Fruit fly (Drosophila melanogaster) ovary, adult (tissue): ENCODE measurements around the gene Mcm6.

Experiments
- CG17801 ChIP-seq: fragments of 200-800 bp; optimal IDR thresholded peaks from 2 replicates; lab custom pipeline; 2019; ENCODE audit warnings: missing biosample characterization, mild to moderate bottlenecking, missing genetic modification characterization, moderate library complexity; ENCODE audit not compliant: partially characterized antibody

Gene Mcm6

DNA sequence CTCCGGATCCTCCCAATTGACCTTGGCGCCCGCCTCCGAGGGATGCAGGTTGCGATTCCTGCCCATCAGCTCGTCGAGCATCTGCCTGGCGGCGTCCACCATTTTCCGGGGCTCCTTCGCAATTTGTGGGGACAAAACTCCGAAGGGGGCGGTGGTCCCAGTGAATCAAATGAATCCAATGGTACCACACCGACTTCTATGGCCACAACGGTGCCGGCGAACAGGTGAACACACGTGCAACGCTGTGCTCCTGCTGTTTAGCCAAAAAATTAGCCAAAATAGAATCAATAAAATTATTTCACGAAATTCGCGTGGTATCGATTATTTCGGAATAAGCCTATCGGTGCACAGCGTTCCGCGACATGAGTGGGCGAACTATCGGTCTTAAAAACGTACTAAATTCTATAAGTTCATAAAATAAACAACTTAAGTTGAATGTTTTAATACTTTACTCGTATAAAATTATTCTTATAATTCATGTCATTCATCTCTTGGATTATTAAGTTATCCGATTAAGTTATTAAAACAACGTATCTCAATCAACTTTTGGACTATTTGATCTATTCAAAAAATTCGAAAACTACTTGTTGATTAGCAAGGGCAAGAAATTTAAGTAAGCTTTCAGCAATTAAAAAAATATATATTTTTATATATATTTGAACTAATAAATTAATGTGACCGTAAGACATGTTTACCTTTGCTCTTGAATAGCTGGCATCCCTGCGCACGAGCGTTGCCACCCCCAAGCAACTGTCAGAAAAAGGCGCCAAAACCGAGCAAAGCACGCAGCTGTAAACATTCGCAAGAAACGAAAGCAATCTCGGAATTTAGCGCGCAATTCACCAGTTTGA is at the start of gene Mcm6, which contains the start of gene CG3198:
Gene Mcm6 (plus strand): TSS at position 751 of the 851 bp plus-strand sequence.
Gene CG3198 (minus strand): TSS at position 337 of the 851 bp plus-strand sequence.
- TF ChIP-seq CG17801 (GFP tag; lab: Kevin White, UChicago): no peak

DNA sequence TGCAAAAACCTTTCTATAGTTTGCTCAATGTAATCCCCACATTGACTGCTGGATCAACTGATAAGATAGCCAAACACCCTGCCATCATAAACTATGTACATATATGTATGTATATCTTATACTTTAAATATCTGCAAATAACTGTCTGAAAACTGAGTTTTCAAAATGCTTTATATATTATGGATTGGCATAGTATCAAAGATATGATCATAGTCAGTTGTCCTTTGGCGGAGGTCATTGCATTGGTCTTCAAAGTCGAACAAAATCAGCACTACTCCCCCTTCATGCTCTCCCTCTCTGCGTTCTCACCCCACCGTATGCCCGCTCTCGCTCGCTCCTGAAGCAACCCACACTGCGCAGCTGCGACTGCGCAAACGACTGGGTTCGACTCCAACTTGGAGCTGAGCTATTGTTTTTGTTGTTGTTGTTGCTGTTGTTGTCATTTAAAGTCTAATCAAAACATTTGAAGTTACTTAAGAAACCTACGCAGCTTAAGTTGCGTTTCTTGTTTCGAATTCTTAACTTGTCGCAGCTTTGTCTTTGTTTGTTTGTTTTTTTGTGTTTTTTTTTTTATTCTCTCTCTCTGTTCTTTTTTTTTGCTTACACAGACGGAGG is 49.1 kb upstream of the Mcm6 start:
- no peak for TF ChIP-seq CG17801 (GFP tag; lab: Kevin White, UChicago)

DNA sequence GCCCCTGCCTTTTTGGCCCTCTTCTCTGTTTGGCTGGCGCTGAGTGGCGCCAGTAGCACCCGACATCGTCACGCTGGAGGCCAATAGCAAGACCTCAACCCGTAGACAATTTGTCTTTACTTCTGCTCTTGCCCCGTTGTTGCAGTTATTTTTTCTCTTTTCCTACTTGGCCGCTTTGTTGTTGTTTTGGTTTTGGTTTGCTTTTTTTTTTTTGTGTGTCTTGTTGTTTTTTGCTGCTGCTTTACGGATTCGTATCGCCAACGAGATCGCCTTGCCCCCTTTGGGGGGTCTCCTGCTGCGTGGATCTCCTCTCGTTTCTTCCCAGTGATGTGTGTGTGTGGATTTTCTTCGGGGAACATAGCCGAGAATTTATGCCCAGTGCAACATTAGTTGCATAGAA is 42.3 kb upstream of the Mcm6 start:
- no peak for TF ChIP-seq CG17801 (GFP tag; lab: Kevin White, UChicago)

DNA sequence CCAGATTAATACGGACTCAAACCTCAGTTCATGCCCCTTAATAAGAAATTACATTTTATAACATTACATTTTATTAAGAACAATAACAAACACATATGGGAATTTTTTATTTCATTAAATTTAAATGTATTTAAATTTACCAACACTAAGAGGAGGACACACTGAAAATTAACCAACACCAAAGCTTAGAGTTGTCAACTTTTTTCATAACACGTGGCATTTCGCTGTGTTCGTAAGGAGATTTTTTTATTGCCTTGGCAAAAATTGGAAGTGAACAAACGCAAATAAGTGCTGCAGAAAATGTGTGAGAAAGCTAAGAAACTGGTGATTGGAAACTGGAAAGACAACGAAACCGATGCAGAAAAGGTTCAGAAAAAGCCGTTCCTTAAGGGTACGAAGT is 40.5 kb upstream of the Mcm6 start, which contains the start of gene CG14443:
Gene CG14443 (plus strand): TSS at position 301 of the 400 bp plus-strand sequence.
- TF ChIP-seq CG17801 (GFP tag; lab: Kevin White, UChicago): no peak

dm6 chrX:6638123-6638522 is 36.1 kb upstream of the Mcm6 start:
- TF ChIP-seq CG17801 (GFP tag; lab: Kevin White, UChicago): no peak

DNA sequence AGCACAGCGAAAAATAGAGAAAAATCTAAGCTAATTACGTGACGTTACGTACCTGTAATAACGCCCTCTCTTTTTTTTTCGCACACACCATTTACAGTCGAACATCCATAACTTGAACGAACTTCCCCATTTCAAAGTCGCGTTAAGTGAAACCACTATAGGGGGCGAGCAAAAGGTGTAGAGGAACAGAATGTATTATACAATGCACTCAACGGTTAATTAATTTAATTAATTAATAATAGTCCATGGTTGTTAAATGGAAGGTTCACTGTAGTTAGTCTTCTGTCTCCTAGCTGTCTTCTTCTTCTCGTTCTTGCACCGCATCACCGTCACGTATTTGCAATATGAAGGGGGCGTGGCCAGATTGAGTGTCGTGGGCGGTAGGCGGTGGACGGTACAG is 32.6 kb upstream of the Mcm6 start:
- TF ChIP-seq CG17801 (GFP tag; lab: Kevin White, UChicago): peak; percentile 81

- no peak for TF ChIP-seq CG17801 (GFP tag; lab: Kevin White, UChicago)
These were observed 31.5 kb upstream of the Mcm6 start for dm6 chrX:6642593-6643257.

DNA sequence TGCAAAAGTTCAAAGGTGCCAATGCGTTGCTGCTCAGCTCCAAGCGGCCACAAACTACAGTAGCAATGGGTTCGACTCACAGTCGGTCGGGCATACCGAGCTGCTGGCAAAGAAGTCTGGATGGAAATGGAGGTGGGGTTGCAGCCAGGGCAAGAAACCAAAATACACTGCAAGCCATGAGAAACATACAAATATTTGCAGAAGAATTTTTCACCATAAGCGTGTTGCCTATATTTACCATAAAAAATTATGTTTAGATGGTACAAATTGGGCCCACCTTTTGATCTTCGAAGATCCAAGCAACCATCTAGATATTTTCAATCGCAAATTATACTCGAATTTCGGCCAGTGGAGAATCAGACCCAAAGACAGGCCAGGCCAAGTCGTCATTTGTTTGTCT is 27.3 kb upstream of the Mcm6 start:
- no peak for TF ChIP-seq CG17801 (GFP tag; lab: Kevin White, UChicago)

dm6 chrX:6654198-6654831 is 19.9 kb upstream of the Mcm6 start, which contains the start of the genes CG3226 and Cdc7:
TSS of gene CG3226 (minus strand) at chrX:6654248.
TSS of gene Cdc7 (plus strand) at chrX:6654541.
- peak; percentile 78 for TF ChIP-seq CG17801 (GFP tag; lab: Kevin White, UChicago)

dm6 chrX:6656023-6656594 is 18.1 kb upstream of the Mcm6 start:
- peak; percentile 93 for TF ChIP-seq CG17801 (GFP tag; lab: Kevin White, UChicago)

DNA sequence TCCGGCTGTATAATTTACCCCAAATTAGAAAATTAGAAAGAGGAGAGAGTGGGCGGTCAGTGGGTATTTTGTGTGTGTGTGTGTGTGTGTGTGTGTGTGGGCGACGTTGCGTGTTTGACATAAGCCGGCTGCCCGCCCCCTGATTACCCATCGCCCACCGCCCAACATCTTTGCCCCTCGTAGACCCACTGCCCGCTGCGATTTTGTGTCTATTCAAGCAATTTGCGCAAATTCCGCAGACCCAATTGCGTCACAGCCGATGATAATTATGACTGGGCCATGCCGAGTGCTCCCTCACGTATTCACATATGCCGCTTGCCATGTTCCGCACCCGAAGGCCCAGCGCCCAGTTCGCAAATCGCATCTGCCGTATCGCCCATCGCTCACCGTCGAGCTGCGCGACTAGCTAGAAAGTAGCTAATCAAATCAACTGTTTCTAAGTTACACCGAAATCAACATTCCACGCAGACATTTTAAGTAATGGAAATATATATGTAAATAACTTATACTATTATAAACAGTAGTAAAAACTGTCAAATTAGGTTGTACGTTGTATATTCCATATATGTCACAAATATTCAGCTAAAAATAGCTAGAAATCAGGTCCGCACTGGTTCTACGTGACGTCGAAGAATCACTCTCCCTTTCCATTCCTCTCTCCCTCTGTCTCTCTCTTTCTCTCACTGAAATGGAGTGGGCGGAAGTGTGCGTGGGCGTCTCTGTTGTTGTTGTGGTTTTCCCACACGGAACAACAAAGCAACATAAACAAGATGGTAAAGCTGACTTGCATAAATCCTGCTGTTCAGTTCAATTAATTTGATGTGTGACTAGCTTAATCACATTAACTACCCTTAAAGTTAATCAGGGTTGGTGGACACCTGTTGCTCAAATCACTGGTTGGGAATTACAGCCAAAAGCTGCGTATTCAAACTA is 17.3 kb upstream of the Mcm6 start:
- TF ChIP-seq CG17801 (GFP tag; lab: Kevin White, UChicago): peak; percentile 78

- TF ChIP-seq CG17801 (GFP tag; lab: Kevin White, UChicago): no peak
These were observed 14.3 kb upstream of the Mcm6 start for dm6 chrX:6659919-6660318.

dm6 chrX:6661392-6661837 is 12.8 kb upstream of the Mcm6 start, which contains the start of the genes CG3224 and Ctr1A:
TSS of gene CG3224 (minus strand) at chrX:6661462.
TSS of gene Ctr1A (plus strand) at chrX:6661647.
- no peak for TF ChIP-seq CG17801 (GFP tag; lab: Kevin White, UChicago)
